Fruit fly (Drosophila melanogaster) whole organism, embryonic: ENCODE results near the gene CG16798.

Experiments used
- Ada2b ChIP-seq: fragments of 200-800 bp; sonication (Bioruptor generic); IDR thresholded peaks from 2 replicates; pipeline ENCODE4 v1.3.6; 2022; ENCODE audit warnings: missing biosample characterization, missing genetic modification characterization
- Adf1 ChIP-seq: fragments of 200-800 bp; sonication (Bioruptor generic); IDR thresholded peaks from 2 replicates; pipeline ENCODE4 v1.3.6; 2022; ENCODE audit warnings: missing biosample characterization, missing genetic modification characterization
- B-H1 ChIP-seq: fragments of 200-800 bp; sonication (Bioruptor generic); IDR thresholded peaks from 3 replicates; pipeline ENCODE4 v1.3.6; 2022; ENCODE audit warnings: missing biosample characterization, missing genetic modification characterization
- BEAF-32 ChIP-seq: fragments of 200-800 bp; sonication (Bioruptor generic); optimal IDR thresholded peaks from 3 replicates; lab custom pipeline; 2017; ENCODE audit warnings: missing biosample characterization, missing genetic modification characterization, mild to moderate bottlenecking, moderate library complexity, missing genetic modification reagents
- Bteb2 ChIP-seq: fragments of 200-800 bp; sonication (Bioruptor generic); optimal IDR thresholded peaks from 2 replicates; lab custom pipeline; 2016; ENCODE audit warnings: missing biosample characterization, missing genetic modification characterization
- CG1024 ChIP-seq: fragments of 200-800 bp; sonication (Bioruptor generic); IDR thresholded peaks from 2 replicates; pipeline ENCODE4 v1.3.6; 2022; ENCODE audit warnings: missing biosample characterization, missing genetic modification characterization
- CG10462 ChIP-seq: fragments of 200-800 bp; sonication (Bioruptor generic); optimal IDR thresholded peaks from 2 replicates; lab custom pipeline; 2016; ENCODE audit warnings: missing biosample characterization, missing genetic modification characterization
- CG10654 ChIP-seq: fragments of 200-800 bp; sonication (Bioruptor generic); optimal IDR thresholded peaks from 2 replicates; lab custom pipeline; 2016; ENCODE audit warnings: missing biosample characterization, missing genetic modification characterization
- CG11247 ChIP-seq: fragments of 200-800 bp; sonication (Bioruptor generic); IDR thresholded peaks from 2 replicates; pipeline ENCODE4 v1.3.6; 2022; ENCODE audit warnings: missing biosample characterization, missing genetic modification characterization
- CG11456 ChIP-seq: fragments of 200-800 bp; sonication (Bioruptor generic); IDR thresholded peaks from 3 replicates; pipeline ENCODE4 v1.3.6; 2022; ENCODE audit warnings: missing biosample characterization, missing genetic modification characterization
- CG11695 ChIP-seq: fragments of 200-800 bp; sonication (Bioruptor generic); IDR thresholded peaks from 3 replicates; pipeline ENCODE4 v1.3.6; 2022; ENCODE audit warnings: missing biosample characterization, missing genetic modification characterization
- CG11696 ChIP-seq: fragments of 200-800 bp; sonication (Bioruptor generic); IDR thresholded peaks from 2 replicates; pipeline ENCODE4 v1.3.6; 2022; ENCODE audit warnings: missing biosample characterization, missing genetic modification characterization
- CG12659 ChIP-seq: fragments of 200-800 bp; sonication (Bioruptor generic); optimal IDR thresholded peaks from 3 replicates; lab custom pipeline; 2017; ENCODE audit warnings: mild to moderate bottlenecking, missing biosample characterization, missing genetic modification reagents, missing genetic modification characterization
- CG13123 ChIP-seq: fragments of 200-800 bp; sonication (Bioruptor generic); optimal IDR thresholded peaks from 2 replicates; lab custom pipeline; 2016; ENCODE audit warnings: missing biosample characterization, missing genetic modification characterization
- CG13287 ChIP-seq: fragments of 200-800 bp; sonication (Bioruptor generic); IDR thresholded peaks from 2 replicates; pipeline ENCODE4 v1.3.6; 2022; ENCODE audit warnings: missing biosample characterization, missing genetic modification characterization; ENCODE audit not compliant: partially characterized antibody
- CG13424 ChIP-seq: fragments of 200-800 bp; sonication (Bioruptor generic); optimal IDR thresholded peaks from 2 replicates; lab custom pipeline; 2019; ENCODE audit warnings: missing biosample characterization, mild to moderate bottlenecking, missing genetic modification characterization, moderate library complexity
- CG14860 ChIP-seq: fragments of 200-800 bp; sonication (Bioruptor generic); IDR thresholded peaks from 3 replicates; pipeline ENCODE4 v1.3.6; 2022; ENCODE audit warnings: missing biosample characterization, missing genetic modification characterization; ENCODE audit not compliant: partially characterized antibody
- CG15696 ChIP-seq: fragments of 200-800 bp; sonication (Bioruptor generic); optimal IDR thresholded peaks from 2 replicates; lab custom pipeline; 2019; ENCODE audit warnings: missing biosample characterization, mild to moderate bottlenecking, missing genetic modification characterization, moderate library complexity
- CG17359 ChIP-seq: fragments of 200-800 bp; sonication (Bioruptor generic); optimal IDR thresholded peaks from 3 replicates; lab custom pipeline; 2018; ENCODE audit warnings: missing biosample characterization, mild to moderate bottlenecking, missing genetic modification characterization, moderate library complexity
- CG17361 ChIP-seq: fragments of 200-800 bp; sonication (Bioruptor generic); IDR thresholded peaks from 3 replicates; pipeline ENCODE4 v1.3.6; 2022; ENCODE audit warnings: missing biosample characterization, missing genetic modification characterization
- CG18262 ChIP-seq: fragments of 200-800 bp; optimal IDR thresholded peaks from 3 replicates; lab custom pipeline; 2019; ENCODE audit warnings: missing biosample characterization, mild to moderate bottlenecking, missing genetic modification characterization, moderate library complexity
- CG30020 ChIP-seq: fragments of 200-800 bp; optimal IDR thresholded peaks from 2 replicates; lab custom pipeline; 2019; ENCODE audit warnings: missing biosample characterization, mild to moderate bottlenecking, missing genetic modification characterization, moderate library complexity
- CG4730 ChIP-seq: fragments of 200-800 bp; sonication (Bioruptor generic); IDR thresholded peaks from 2 replicates; pipeline ENCODE4 v1.3.6; 2022; ENCODE audit warnings: missing biosample characterization, missing genetic modification characterization
- CG6791 ChIP-seq: fragments of 200-800 bp; sonication (Bioruptor generic); IDR thresholded peaks from 3 replicates; pipeline ENCODE4 v1.3.6; 2022; ENCODE audit warnings: missing biosample characterization, missing genetic modification characterization; ENCODE audit not compliant: partially characterized antibody
- CG7271 ChIP-seq: fragments of 200-800 bp; sonication (Bioruptor generic); optimal IDR thresholded peaks from 2 replicates; lab custom pipeline; 2018; ENCODE audit warnings: missing biosample characterization, mild to moderate bottlenecking, missing genetic modification characterization, moderate library complexity
- CG7556 ChIP-seq: fragments of 200-800 bp; sonication (Bioruptor generic); optimal IDR thresholded peaks from 2 replicates; lab custom pipeline; 2017; ENCODE audit warnings: missing biosample characterization, mild to moderate bottlenecking, missing genetic modification characterization
- CG9876 ChIP-seq: fragments of 200-800 bp; sonication (Bioruptor generic); optimal IDR thresholded peaks from 2 replicates; lab custom pipeline; 2016; ENCODE audit warnings: missing biosample characterization, missing genetic modification characterization
- Chrac-16 ChIP-seq: fragments of 200-800 bp; sonication (Bioruptor generic); optimal IDR thresholded peaks from 3 replicates; lab custom pipeline; 2016; ENCODE audit warnings: missing biosample characterization, missing genetic modification characterization
- Dbx ChIP-seq: fragments of 200-800 bp; sonication (Bioruptor generic); IDR thresholded peaks from 3 replicates; pipeline ENCODE4 v1.3.6; 2022; ENCODE audit warnings: missing biosample characterization, missing genetic modification characterization
- Dref ChIP-seq: fragments of 200-800 bp; sonication (Bioruptor generic); IDR thresholded peaks from 2 replicates; pipeline ENCODE4 v1.3.6; 2022; ENCODE audit warnings: missing biosample characterization, missing genetic modification characterization
- Elba2 ChIP-seq: fragments of 200-800 bp; sonication (Bioruptor generic); optimal IDR thresholded peaks from 3 replicates; lab custom pipeline; 2016; ENCODE audit warnings: missing biosample characterization, missing genetic modification characterization
- Ets65A ChIP-seq: fragments of 200-800 bp; sonication (Bioruptor generic); peaks from one replicate; lab custom pipeline; 2016; ENCODE audit warnings: missing biosample characterization, missing genetic modification characterization
- H15 ChIP-seq: fragments of 200-800 bp; sonication (Bioruptor generic); IDR thresholded peaks from 3 replicates; pipeline ENCODE4 v1.3.6; 2022; ENCODE audit warnings: missing biosample characterization, missing genetic modification characterization
- Hey ChIP-seq: fragments of 200-800 bp; sonication (Bioruptor generic); optimal IDR thresholded peaks from 3 replicates; lab custom pipeline; 2018; ENCODE audit warnings: missing biosample characterization, mild to moderate bottlenecking, missing genetic modification characterization
- Lpt ChIP-seq: fragments of >200 bp; optimal IDR thresholded peaks from 2 replicates; lab custom pipeline; 2018; ENCODE audit warnings: missing biosample characterization, missing genetic modification characterization
- MESR4 ChIP-seq: fragments of 200-800 bp; sonication (Bioruptor generic); optimal IDR thresholded peaks from 2 replicates; lab custom pipeline; 2018; ENCODE audit warnings: missing biosample characterization, mild to moderate bottlenecking, missing genetic modification characterization, moderate library complexity
- Meics ChIP-seq: fragments of 200-800 bp; sonication (Bioruptor generic); optimal IDR thresholded peaks from 2 replicates; lab custom pipeline; 2017; ENCODE audit warnings: missing biosample characterization, mild to moderate bottlenecking, missing genetic modification characterization
- Nf-YC ChIP-seq: fragments of 200-800 bp; optimal IDR thresholded peaks from 3 replicates; lab custom pipeline; 2019; ENCODE audit warnings: missing biosample characterization, mild to moderate bottlenecking, missing genetic modification characterization, moderate library complexity
- PHDP ChIP-seq: fragments of 200-800 bp; sonication (Bioruptor generic); optimal IDR thresholded peaks from 3 replicates; lab custom pipeline; 2018; ENCODE audit warnings: missing biosample characterization, mild to moderate bottlenecking, missing genetic modification characterization, moderate library complexity
- Sry-β ChIP-seq: fragments of 200-800 bp; sonication (Bioruptor generic); optimal IDR thresholded peaks from 2 replicates; lab custom pipeline; 2018; ENCODE audit warnings: missing biosample characterization, mild to moderate bottlenecking, missing genetic modification characterization, moderate library complexity
- ab ChIP-seq: fragments of 200-800 bp; sonication (Bioruptor generic); optimal IDR thresholded peaks from 2 replicates; lab custom pipeline; 2016; ENCODE audit warnings: missing biosample characterization, missing genetic modification characterization
- ash1 ChIP-seq: fragments of 200-800 bp; sonication (Bioruptor generic); optimal IDR thresholded peaks from 2 replicates; lab custom pipeline; 2018; ENCODE audit warnings: missing biosample characterization, mild to moderate bottlenecking, missing genetic modification characterization
- cas ChIP-seq: fragments of 200-800 bp; sonication (Bioruptor generic); IDR thresholded peaks from 2 replicates; pipeline ENCODE4 v1.3.6; 2022; ENCODE audit warnings: missing biosample characterization, missing genetic modification characterization
- dpn ChIP-seq, 2 experiments: fragments of 200-800 bp; sonication (Bioruptor generic); optimal IDR thresholded peaks; 3 replicates each; lab custom pipeline; 2016; ENCODE audit warnings: missing biosample characterization in 2 of 2, missing genetic modification characterization in 2 of 2
- lilli ChIP-seq: fragments of 200-800 bp; sonication (Bioruptor generic); optimal IDR thresholded peaks from 3 replicates; lab custom pipeline; 2016; ENCODE audit warnings: missing biosample characterization, missing genetic modification characterization
- prd ChIP-seq, 3 experiments: fragments of >200 bp in 2 of 3; fragments of 200-800 bp in 1 of 3; sonication (Bioruptor generic) in 1 of 3; optimal IDR thresholded peaks in 2 of 3; IDR thresholded peaks in 1 of 3; 2 replicates in 2 of 3; 3 replicates in 1 of 3; pipeline versions ENCODE4 v1.3.6 to Lab custom; 2017 to 2022; ENCODE audit warnings: missing biosample characterization in 1 of 3, missing genetic modification characterization in 1 of 3
- repo ChIP-seq: fragments of 200-800 bp; sonication (Bioruptor generic); optimal IDR thresholded peaks from 2 replicates; lab custom pipeline; 2016; ENCODE audit warnings: missing biosample characterization, missing genetic modification characterization
- so ChIP-seq: fragments of 200-800 bp; sonication (Bioruptor generic); IDR thresholded peaks from 3 replicates; pipeline ENCODE4 v1.3.6; 2022; ENCODE audit warnings: missing biosample characterization, missing genetic modification characterization
- sob ChIP-seq: fragments of 200-800 bp; sonication (Bioruptor generic); IDR thresholded peaks from 2 replicates; pipeline ENCODE4 v1.3.6; 2022; ENCODE audit warnings: missing biosample characterization, missing genetic modification characterization

CG16798 gene

DNA sequence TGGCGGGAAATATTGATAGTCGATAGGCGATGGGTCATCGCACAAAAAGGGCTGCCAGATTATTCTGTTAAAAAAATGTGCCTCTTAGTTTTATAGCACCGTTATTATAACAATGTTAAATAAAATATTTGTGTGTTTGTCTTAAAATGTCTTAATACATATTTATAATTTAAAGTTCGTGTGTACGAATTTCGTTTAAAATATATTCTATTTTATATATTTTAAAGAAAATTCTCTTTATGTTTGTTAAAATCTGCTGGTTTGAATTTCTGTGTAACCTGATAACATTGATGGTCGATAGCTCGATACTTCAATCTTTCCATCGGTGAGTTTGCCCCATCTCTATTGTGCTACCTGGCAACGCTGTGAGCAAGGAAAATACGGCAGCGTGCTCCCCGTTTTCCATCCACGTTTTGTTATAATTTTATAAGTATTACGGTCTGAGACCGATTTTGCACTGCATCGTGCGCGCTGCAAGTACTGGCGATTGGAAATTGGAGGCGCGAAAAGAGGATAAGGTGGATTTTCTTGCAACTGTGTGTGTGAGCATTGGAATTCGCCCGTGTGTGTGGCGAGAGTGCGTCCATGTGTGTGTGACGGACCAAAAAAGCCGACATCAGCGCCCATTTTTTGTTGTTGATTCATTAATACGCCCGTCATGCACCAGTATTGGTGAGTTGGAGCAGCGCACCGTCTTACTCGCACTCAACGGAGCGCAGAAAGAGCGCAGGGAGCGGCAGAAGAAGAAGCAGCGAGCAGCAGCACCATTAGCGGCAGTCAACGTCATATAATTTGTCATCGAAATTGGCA lies 34.8 kb upstream of the CG16798 start, which contains the start of the genes CG10949 and Arpc2 (continued):
- TF ChIP-seq CG11695 (GFP tag; lab: Robert Waterston, UW) (0 out of 3 replicates have a peak, but pooled peaks have one; percentile 20), CG1024 (GFP tag; lab: Robert Waterston, UW) (no peak), CG11247 (0 out of 2 replicates have a peak, but pooled peaks have one; percentile 6), dpn (GFP tag; optimal IDR thresholded peaks at IDR 0.05; lab: Kevin White, UChicago) (peak in 1 of 2 experiments; percentile 51), CG10654 (GFP tag; lab: Kevin White, UChicago) (peak; percentile 47), CG30020 (peak; percentile 55), CG7271 (tag; lab: Kevin White, UChicago) (no peak), repo (GFP tag; lab: Kevin White, UChicago) (no peak), Dref (GFP tag; lab: Robert Waterston, UW) (peak; percentile 72), prd (optimal IDR thresholded peaks at IDR 0.05; lab: Kevin White, UChicago) (no peak), prd (GFP tag; IDR thresholded peaks at IDR 0.05; lab: Robert Waterston, UW) (peak; percentile 59; the same call in 1 of the 3 replicates), ab (GFP tag; lab: Kevin White, UChicago) (no peak), Meics (GFP tag; lab: Kevin White, UChicago) (peak; percentile 55), Ada2b (GFP tag; lab: Robert Waterston, UW) (no peak), CG9876 (GFP tag; lab: Kevin White, UChicago) (no peak), ash1 (GFP tag; lab: Kevin White, UChicago) (no peak), PHDP (peak; percentile 57), CG12659 (GFP tag; lab: Kevin White, UChicago) (peak; percentile 87), Bteb2 (GFP tag; lab: Kevin White, UChicago) (no peak), CG13287 (GFP tag; lab: Robert Waterston, UW) (peak; percentile 61), Elba2 (GFP tag; lab: Kevin White, UChicago) (no peak), H15 (no peak), CG7556 (GFP tag; lab: Kevin White, UChicago) (peak; percentile 49), Sry-β (GFP tag; lab: Kevin White, UChicago) (no peak), CG17359 (tag; lab: Kevin White, UChicago) (peak; percentile 58), B-H1 (GFP tag; lab: Robert Waterston, UW) (peak; percentile 41; the same call in 1 of the 3 replicates), CG15696 (peak; percentile 62), CG14860 (GFP tag; lab: Robert Waterston, UW) (peak; percentile 61), sob (GFP tag; lab: Robert Waterston, UW) (no peak), Ets65A (GFP tag; lab: Kevin White, UChicago) (peak; percentile 74), Chrac-16 (GFP tag; lab: Kevin White, UChicago) (peak; percentile 34), Dbx (GFP tag; lab: Robert Waterston, UW) (peak; percentile 58; the same call in 2 of the 3 replicates), Nf-YC (tag; lab: Kevin White, UChicago) (peak; percentile 69), cas (no peak), MESR4 (GFP tag; lab: Kevin White, UChicago) (peak; percentile 91), CG13424 (tag; lab: Kevin White, UChicago) (peak; percentile 77), Adf1 (GFP tag; lab: Robert Waterston, UW) (peak; percentile 47), Lpt (GFP tag; lab: Kevin White, UChicago) (no peak), CG6791 (GFP tag; lab: Robert Waterston, UW) (peak; percentile 60; the same call in 2 of the 3 replicates), CG18262 (tag; lab: Kevin White, UChicago) (peak; percentile 66), CG17361 (peak; percentile 84), BEAF-32 (GFP tag; lab: Kevin White, UChicago) (peak; percentile 78), CG11696 (0 out of 2 replicates have a peak, but pooled peaks have one; percentile 15), so (GFP tag; lab: Robert Waterston, UW) (no peak), CG10462 (GFP tag; lab: Kevin White, UChicago) (peak; percentile 17), CG13123 (GFP tag; lab: Kevin White, UChicago) (no peak), CG11456 (GFP tag; lab: Robert Waterston, UW) (no peak), CG4730 (peak; percentile 39; the same call in 1 of the 2 replicates), lilli (peak; percentile 64), Hey (tag; lab: Kevin White, UChicago) (no peak)
